Fruit fly (Drosophila melanogaster) whole organism, embryonic: ENCODE data around the gene RhoGEF4.

Experiments used
- Abd-B ChIP-seq: fragments of 200-800 bp; sonication (Bioruptor generic); optimal IDR thresholded peaks from 2 replicates; lab custom pipeline; 2018; ENCODE audit warnings: missing biosample characterization, mild to moderate bottlenecking, missing genetic modification characterization, moderate library complexity
- B-H2 ChIP-seq: fragments of 200-800 bp; sonication (Bioruptor generic); optimal IDR thresholded peaks from 2 replicates; lab custom pipeline; 2018; ENCODE audit warnings: missing biosample characterization, mild to moderate bottlenecking, missing genetic modification characterization
- Bgb ChIP-seq: fragments of 200-800 bp; sonication (Bioruptor generic); IDR thresholded peaks from 2 replicates; pipeline ENCODE4 v1.3.6; 2022; ENCODE audit warnings: missing biosample characterization, missing genetic modification characterization; ENCODE audit not compliant: partially characterized antibody
- CG10267 ChIP-seq: fragments of 200-800 bp; sonication (Bioruptor generic); optimal IDR thresholded peaks from 2 replicates; lab custom pipeline; 2018; ENCODE audit warnings: missing biosample characterization, mild to moderate bottlenecking, missing genetic modification characterization, moderate library complexity
- CG10462 ChIP-seq: fragments of 200-800 bp; sonication (Bioruptor generic); optimal IDR thresholded peaks from 2 replicates; lab custom pipeline; 2016; ENCODE audit warnings: missing biosample characterization, missing genetic modification characterization
- CG10543 ChIP-seq: fragments of 200-800 bp; sonication (Bioruptor generic); optimal IDR thresholded peaks from 3 replicates; lab custom pipeline; 2017; ENCODE audit warnings: missing biosample characterization, mild to moderate bottlenecking, missing genetic modification characterization, moderate library complexity
- CG11504 ChIP-seq: fragments of 200-800 bp; sonication (Bioruptor generic); optimal IDR thresholded peaks from 3 replicates; lab custom pipeline; 2019; ENCODE audit warnings: missing biosample characterization, mild to moderate bottlenecking, missing genetic modification characterization, moderate library complexity
- CG11695 ChIP-seq: fragments of 200-800 bp; sonication (Bioruptor generic); IDR thresholded peaks from 3 replicates; pipeline ENCODE4 v1.3.6; 2022; ENCODE audit warnings: missing biosample characterization, missing genetic modification characterization
- CG12219 ChIP-seq: fragments of 200-800 bp; sonication (Bioruptor generic); optimal IDR thresholded peaks from 3 replicates; lab custom pipeline; 2018; ENCODE audit warnings: missing biosample characterization, mild to moderate bottlenecking, missing genetic modification characterization
- CG13775 ChIP-seq: fragments of 200-800 bp; sonication (Bioruptor generic); optimal IDR thresholded peaks from 3 replicates; lab custom pipeline; 2017; ENCODE audit warnings: missing biosample characterization, mild to moderate bottlenecking, missing genetic modification characterization
- CG14014 ChIP-seq: fragments of 200-800 bp; sonication (Bioruptor generic); IDR thresholded peaks from 2 replicates; pipeline ENCODE4 v1.3.6; 2022; ENCODE audit warnings: missing biosample characterization, missing genetic modification characterization
- CG1602 ChIP-seq: fragments of 200-800 bp; sonication (Bioruptor generic); optimal IDR thresholded peaks from 3 replicates; lab custom pipeline; 2016; ENCODE audit warnings: missing biosample characterization, missing genetic modification characterization
- CG17385 ChIP-seq: fragments of 200-800 bp; sonication (Bioruptor generic); optimal IDR thresholded peaks from 3 replicates; lab custom pipeline; 2018; ENCODE audit warnings: missing biosample characterization, mild to moderate bottlenecking, missing genetic modification characterization
- CG2129 ChIP-seq: fragments of 200-800 bp; sonication (Bioruptor generic); IDR thresholded peaks from 2 replicates; pipeline ENCODE4 v1.3.6; 2022; ENCODE audit warnings: missing biosample characterization, missing genetic modification characterization; ENCODE audit not compliant: partially characterized antibody
- CG2199 ChIP-seq: fragments of 200-800 bp; sonication (Bioruptor generic); IDR thresholded peaks from 3 replicates; pipeline ENCODE4 v1.3.6; 2022; ENCODE audit warnings: missing biosample characterization, missing genetic modification characterization
- CG2202 ChIP-seq: fragments of 200-800 bp; sonication (Bioruptor generic); optimal IDR thresholded peaks from 2 replicates; lab custom pipeline; 2018; ENCODE audit warnings: missing biosample characterization, mild to moderate bottlenecking, missing genetic modification characterization
- CG2678 ChIP-seq: fragments of 200-800 bp; sonication (Bioruptor generic); optimal IDR thresholded peaks from 3 replicates; lab custom pipeline; 2019; ENCODE audit warnings: missing biosample characterization, mild to moderate bottlenecking, missing genetic modification characterization, moderate library complexity
- CG32532 ChIP-seq: fragments of 200-800 bp; sonication (Bioruptor generic); IDR thresholded peaks from 2 replicates; pipeline ENCODE4 v1.3.6; 2022; ENCODE audit warnings: missing biosample characterization, missing genetic modification characterization
- CG3726 ChIP-seq: fragments of 200-800 bp; sonication (Bioruptor generic); IDR thresholded peaks from 3 replicates; pipeline ENCODE4, ENCODE4 v1.3.6; 2022; ENCODE audit warnings: missing biosample characterization, missing genetic modification characterization
- CG4404 ChIP-seq: fragments of 200-800 bp; sonication (Bioruptor generic); IDR thresholded peaks from 2 replicates; pipeline ENCODE4 v1.3.6; 2022; ENCODE audit warnings: missing biosample characterization, missing genetic modification characterization
- CG4730 ChIP-seq: fragments of 200-800 bp; sonication (Bioruptor generic); IDR thresholded peaks from 2 replicates; pipeline ENCODE4 v1.3.6; 2022; ENCODE audit warnings: missing biosample characterization, missing genetic modification characterization
- CG6683 ChIP-seq: fragments of 200-800 bp; sonication (Bioruptor generic); optimal IDR thresholded peaks from 2 replicates; lab custom pipeline; 2017; ENCODE audit warnings: missing biosample characterization, mild to moderate bottlenecking, missing genetic modification characterization, missing genetic modification reagents
- CG7271 ChIP-seq: fragments of 200-800 bp; sonication (Bioruptor generic); optimal IDR thresholded peaks from 2 replicates; lab custom pipeline; 2018; ENCODE audit warnings: missing biosample characterization, mild to moderate bottlenecking, missing genetic modification characterization, moderate library complexity
- CG7372 ChIP-seq: fragments of 200-800 bp; sonication (Bioruptor generic); IDR thresholded peaks from 2 replicates; pipeline ENCODE4 v1.3.6; 2022; ENCODE audit warnings: missing biosample characterization, missing genetic modification characterization
- CG7556 ChIP-seq: fragments of 200-800 bp; sonication (Bioruptor generic); optimal IDR thresholded peaks from 2 replicates; lab custom pipeline; 2017; ENCODE audit warnings: missing biosample characterization, mild to moderate bottlenecking, missing genetic modification characterization
- CG8359 ChIP-seq: fragments of 200-800 bp; sonication (Bioruptor generic); optimal IDR thresholded peaks from 2 replicates; lab custom pipeline; 2017; ENCODE audit warnings: missing biosample characterization, mild to moderate bottlenecking, missing genetic modification characterization, borderline replicate concordance
- CG9797 ChIP-seq: fragments of 200-800 bp; sonication (Bioruptor generic); optimal IDR thresholded peaks from 3 replicates; lab custom pipeline; 2018; ENCODE audit warnings: missing biosample characterization, mild to moderate bottlenecking, missing genetic modification characterization
- Hand ChIP-seq: fragments of 200-800 bp; sonication (Bioruptor generic); optimal IDR thresholded peaks from 2 replicates; lab custom pipeline; 2017; ENCODE audit warnings: mild to moderate bottlenecking, missing biosample characterization, missing genetic modification reagents, missing genetic modification characterization
- Lhr ChIP-seq: fragments of 200-800 bp; sonication (Bioruptor generic); optimal IDR thresholded peaks from 3 replicates; lab custom pipeline; 2017; ENCODE audit warnings: mild to moderate bottlenecking, missing biosample characterization, missing genetic modification reagents, missing genetic modification characterization
- Oaz ChIP-seq: fragments of 200-800 bp; sonication (Bioruptor generic); IDR thresholded peaks from 2 replicates; pipeline ENCODE4 v1.3.6; 2022; ENCODE audit warnings: missing biosample characterization, missing genetic modification characterization
- Six4 ChIP-seq: fragments of 200-800 bp; sonication (Bioruptor generic); optimal IDR thresholded peaks from 2 replicates; lab custom pipeline; 2016; ENCODE audit warnings: missing biosample characterization, missing genetic modification characterization
- Sox102F ChIP-seq: fragments of 200-800 bp; sonication (Bioruptor generic); optimal IDR thresholded peaks from 2 replicates; lab custom pipeline; 2018; ENCODE audit warnings: missing biosample characterization, mild to moderate bottlenecking, missing genetic modification characterization, moderate library complexity
- TFAM ChIP-seq: fragments of 200-800 bp; sonication (Bioruptor generic); optimal IDR thresholded peaks from 2 replicates; lab custom pipeline; 2017; ENCODE audit warnings: missing biosample characterization, missing genetic modification characterization, inconsistent platforms
- aop ChIP-seq: fragments of 200-800 bp; sonication (Bioruptor generic); IDR thresholded peaks from 2 replicates; pipeline ENCODE4 v1.3.6; 2022; ENCODE audit warnings: missing biosample characterization, missing genetic modification characterization
- croc ChIP-seq: fragments of 200-800 bp; sonication (Bioruptor generic); conservative IDR thresholded peaks from 3 replicates; pipeline ENCODE4 v1.3.6; 2022; ENCODE audit warnings: missing biosample characterization, missing genetic modification characterization
- disco-r ChIP-seq: fragments of 200-800 bp; sonication (Bioruptor generic); optimal IDR thresholded peaks from 2 replicates; lab custom pipeline; 2016; ENCODE audit warnings: missing biosample characterization, missing genetic modification characterization
- dm ChIP-seq: fragments of 200-800 bp; sonication (Bioruptor generic); optimal IDR thresholded peaks from 3 replicates; lab custom pipeline; 2016; ENCODE audit warnings: missing biosample characterization, missing genetic modification characterization
- dysf ChIP-seq: fragments of 200-800 bp; sonication (Bioruptor generic); IDR thresholded peaks from 3 replicates; pipeline ENCODE4 v1.3.6; 2022; ENCODE audit warnings: missing biosample characterization, missing genetic modification characterization
- lilli ChIP-seq: fragments of 200-800 bp; sonication (Bioruptor generic); optimal IDR thresholded peaks from 3 replicates; lab custom pipeline; 2016; ENCODE audit warnings: missing biosample characterization, missing genetic modification characterization
- mirr ChIP-seq: fragments of 200-800 bp; sonication (Bioruptor generic); optimal IDR thresholded peaks from 3 replicates; lab custom pipeline; 2018; ENCODE audit warnings: missing biosample characterization, mild to moderate bottlenecking, missing genetic modification characterization
- nom ChIP-seq: fragments of 200-800 bp; sonication (Bioruptor generic); optimal IDR thresholded peaks from 2 replicates; lab custom pipeline; 2017; ENCODE audit warnings: missing biosample characterization, missing genetic modification characterization, mild to moderate bottlenecking, moderate library complexity, missing genetic modification reagents
- pfk ChIP-seq: fragments of 200-800 bp; sonication (Bioruptor generic); optimal IDR thresholded peaks from 2 replicates; lab custom pipeline; 2018; ENCODE audit warnings: missing biosample characterization, mild to moderate bottlenecking, missing genetic modification characterization, moderate library complexity
- pros ChIP-seq: fragments of 200-800 bp; sonication (Bioruptor generic); optimal IDR thresholded peaks from 3 replicates; lab custom pipeline; 2019; ENCODE audit warnings: missing biosample characterization, mild to moderate bottlenecking, missing genetic modification characterization, moderate library complexity
- pzg ChIP-seq: fragments of 200-800 bp; sonication (Bioruptor generic); optimal IDR thresholded peaks from 3 replicates; lab custom pipeline; 2018; ENCODE audit warnings: missing biosample characterization, mild to moderate bottlenecking, missing genetic modification characterization, moderate library complexity
- sima ChIP-seq: fragments of 200-800 bp; sonication (Bioruptor generic); optimal IDR thresholded peaks from 2 replicates; lab custom pipeline; 2016; ENCODE audit warnings: missing biosample characterization, missing genetic modification characterization
- stwl ChIP-seq: fragments of 200-800 bp; sonication (Bioruptor generic); optimal IDR thresholded peaks from 3 replicates; lab custom pipeline; 2018; ENCODE audit warnings: missing biosample characterization, mild to moderate bottlenecking, missing genetic modification characterization, moderate library complexity
- tgo ChIP-seq: fragments of 200-800 bp; sonication (Bioruptor generic); IDR thresholded peaks from 3 replicates; pipeline ENCODE4 v1.3.6; 2022; ENCODE audit warnings: missing biosample characterization, missing genetic modification characterization
- wor ChIP-seq: fragments of 200-800 bp; sonication (Bioruptor generic); IDR thresholded peaks from 2 replicates; pipeline ENCODE4 v1.3.6; 2022; ENCODE audit warnings: missing biosample characterization, missing genetic modification characterization
- zen2 ChIP-seq: fragments of 200-800 bp; sonication (Bioruptor generic); IDR thresholded peaks from 3 replicates; pipeline ENCODE4 v1.3.6; 2022; ENCODE audit warnings: missing biosample characterization, missing genetic modification characterization; ENCODE audit not compliant: partially characterized antibody

RhoGEF4 gene

DNA sequence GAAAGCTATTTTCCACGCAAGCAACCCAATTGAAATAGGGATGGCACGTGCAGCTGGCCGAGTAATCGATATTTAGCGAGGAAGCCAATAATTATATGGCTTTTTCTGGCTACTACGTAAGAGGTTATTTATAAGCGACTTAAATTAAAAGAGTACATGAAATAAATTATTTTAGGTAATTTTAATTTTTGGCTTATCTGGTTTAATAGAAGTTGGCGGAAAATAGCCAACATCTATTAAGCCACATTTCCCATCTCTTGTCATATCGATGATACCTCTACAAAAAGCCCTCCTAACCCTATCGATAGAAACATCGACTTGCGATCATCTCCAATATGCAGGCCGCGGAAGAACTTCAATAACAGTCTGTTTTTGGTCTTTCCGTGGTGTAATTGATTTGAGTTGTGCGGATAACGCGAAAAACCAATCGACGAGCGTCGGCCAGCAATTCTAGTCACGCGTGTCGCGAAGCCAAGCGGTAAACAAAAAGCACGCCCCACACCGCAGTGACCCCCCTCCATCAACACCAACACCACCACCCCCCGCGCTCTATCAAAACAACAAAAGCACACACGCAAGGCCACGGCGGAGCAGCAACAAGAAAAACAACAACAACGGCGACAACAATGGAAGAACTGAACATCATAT lies 24.9 kb upstream of the RhoGEF4 start, which contains the start of the genes Srp19 and qm (continued):
- TF ChIP-seq CG10267: peak; percentile 40
- TF ChIP-seq Oaz: no peak
- peak; percentile 59; the same call in 1 of the 2 replicates for TF ChIP-seq CG2129 (GFP tag; lab: Robert Waterston, UW)
- no peak for TF ChIP-seq CG8359 (GFP tag; lab: Kevin White, UChicago)
- TF ChIP-seq lilli: peak; percentile 73
- no peak for TF ChIP-seq CG7372 (GFP tag; lab: Robert Waterston, UW)
- no peak for TF ChIP-seq Lhr (GFP tag; lab: Kevin White, UChicago)
- no peak for TF ChIP-seq CG4730 (GFP tag; lab: Robert Waterston, UW)
- TF ChIP-seq TFAM (GFP tag; lab: Kevin White, UChicago): no peak
- peak; percentile 12 for TF ChIP-seq CG9797 (GFP tag; lab: Kevin White, UChicago)
- peak; percentile 81 for TF ChIP-seq Bgb (GFP tag; lab: Robert Waterston, UW)
- no peak for TF ChIP-seq CG2199 (GFP tag; lab: Robert Waterston, UW)
- TF ChIP-seq B-H2 (GFP tag; lab: Kevin White, UChicago): no peak
- TF ChIP-seq zen2 (GFP tag; lab: Robert Waterston, UW): peak; percentile 60; the same call in 2 of the 3 replicates
- TF ChIP-seq pros: peak; percentile 26
- TF ChIP-seq CG11695 (GFP tag; lab: Robert Waterston, UW): no peak
- TF ChIP-seq CG11504: no peak
- TF ChIP-seq Sox102F: no peak
- TF ChIP-seq tgo (GFP tag; lab: Robert Waterston, UW): peak; percentile 28
- TF ChIP-seq mirr (GFP tag; lab: Kevin White, UChicago): peak; percentile 22
- no peak for TF ChIP-seq CG17385 (GFP tag; lab: Kevin White, UChicago)
- TF ChIP-seq CG13775 (GFP tag; lab: Kevin White, UChicago): peak; percentile 31
- TF ChIP-seq pzg (GFP tag; lab: Kevin White, UChicago): peak; percentile 66
- TF ChIP-seq dysf: peak; percentile 64
- TF ChIP-seq CG7556 (GFP tag; lab: Kevin White, UChicago): peak; percentile 56
- TF ChIP-seq CG2678: peak; percentile 33
- peak; percentile 20 for TF ChIP-seq stwl
- TF ChIP-seq Hand: no peak
- no peak for TF ChIP-seq Abd-B
- no peak for TF ChIP-seq CG7271 (tag; lab: Kevin White, UChicago)
- peak; percentile 69 for TF ChIP-seq CG10543 (GFP tag; lab: Kevin White, UChicago)
- TF ChIP-seq aop (GFP tag; lab: Robert Waterston, UW): peak; percentile 53; the same call in 1 of the 2 replicates
- peak; percentile 11; the same call in 1 of the 2 replicates for TF ChIP-seq wor (GFP tag; lab: Robert Waterston, UW)
- peak; percentile 1 for TF ChIP-seq dm
- no peak for TF ChIP-seq disco-r
- TF ChIP-seq CG14014 (GFP tag; lab: Robert Waterston, UW): peak; percentile 45
- TF ChIP-seq CG3726 (GFP tag; lab: Robert Waterston, UW): no peak
- no peak for TF ChIP-seq CG10462
- no peak for TF ChIP-seq pfk
- no peak for TF ChIP-seq sima (GFP tag; lab: Kevin White, UChicago)
- peak; percentile 50 for TF ChIP-seq CG32532 (GFP tag; lab: Robert Waterston, UW)
- TF ChIP-seq CG6683 (GFP tag; lab: Kevin White, UChicago): no peak
- TF ChIP-seq CG1602 (GFP tag; lab: Kevin White, UChicago): peak; percentile 36
- peak; percentile 34; the same call in 1 of the 2 replicates for TF ChIP-seq CG4404 (GFP tag; lab: Robert Waterston, UW)
- TF ChIP-seq Six4 (GFP tag; lab: Kevin White, UChicago): no peak
- TF ChIP-seq nom (GFP tag; lab: Kevin White, UChicago): peak; percentile 65
- TF ChIP-seq CG2202 (tag; lab: Kevin White, UChicago): no peak
- TF ChIP-seq croc (GFP tag; lab: Robert Waterston, UW): no peak
- no peak for TF ChIP-seq CG12219 (GFP tag; lab: Kevin White, UChicago)
